Worm (Caenorhabditis elegans) whole organism, L3 larva: Measurements from ENCODE around the gene frpr-21.

Experiments used
- ZK546.5 ChIP-seq: sonication (generic microtip); optimal IDR thresholded peaks from 2 replicates; lab custom pipeline; 2017; ENCODE audit warnings: missing biosample characterization, missing genetic modification characterization
- aly-2 ChIP-seq: fragments of 150-350 bp; optimal IDR thresholded peaks from 2 replicates; lab custom pipeline; 2014; ENCODE audit warnings: missing biosample characterization, missing genetic modification characterization
- ama-1 ChIP-seq: fragments of 150-350 bp; optimal IDR thresholded peaks from 2 replicates; lab custom pipeline; 2018
- ceh-16 ChIP-seq: sonication (generic microtip); optimal IDR thresholded peaks from 2 replicates; lab custom pipeline; 2017; ENCODE audit warnings: missing biosample characterization, missing genetic modification characterization
- ceh-82 ChIP-seq: fragments of 150-350 bp; optimal IDR thresholded peaks from 2 replicates; lab custom pipeline; 2014; ENCODE audit warnings: missing biosample characterization, missing genetic modification characterization
- ceh-9 ChIP-seq: sonication (generic microtip); optimal IDR thresholded peaks from 2 replicates; lab custom pipeline; 2018; ENCODE audit warnings: missing biosample characterization, missing genetic modification characterization
- daf-12 ChIP-seq: fragments of 150-350 bp; optimal IDR thresholded peaks from 2 replicates; lab custom pipeline; 2014; ENCODE audit warnings: missing biosample characterization, missing genetic modification reagents, missing genetic modification characterization
- egl-27 ChIP-seq: sonication (generic microtip); optimal IDR thresholded peaks from 4 replicates; lab custom pipeline; 2017; ENCODE audit warnings: missing biosample characterization, missing genetic modification reagents, missing genetic modification characterization
- elt-1 ChIP-seq: fragments of 150-350 bp; optimal IDR thresholded peaks from 2 replicates; lab custom pipeline; 2014; ENCODE audit warnings: missing biosample characterization, missing genetic modification characterization
- elt-2 ChIP-seq: sonication (generic microtip); optimal IDR thresholded peaks from 2 replicates; lab custom pipeline; 2016; ENCODE audit warnings: missing genetic modification reagents, mild to moderate bottlenecking, missing genetic modification characterization, missing compliant biosample characterization
- elt-3 ChIP-seq, 3 experiments: fragments of 150-350 bp in 1 of 3; sonication (generic microtip) in 2 of 3; optimal IDR thresholded peaks; 2 replicates in 2 of 3; 4 replicates in 1 of 3; lab custom pipeline; 2014 to 2017; ENCODE audit warnings: missing biosample characterization in 3 of 3, missing genetic modification characterization in 3 of 3
- fkh-10 ChIP-seq: sonication (generic microtip); optimal IDR thresholded peaks from 2 replicates; lab custom pipeline; 2017; ENCODE audit warnings: missing biosample characterization, missing genetic modification reagents, missing genetic modification characterization
- fos-1 ChIP-seq: fragments of 150-350 bp; optimal IDR thresholded peaks from 2 replicates; lab custom pipeline; 2014; ENCODE audit warnings: missing biosample characterization, missing genetic modification characterization
- jun-1 ChIP-seq: fragments of 150-350 bp; optimal IDR thresholded peaks from 2 replicates; lab custom pipeline; 2014; ENCODE audit warnings: missing biosample characterization, missing genetic modification reagents, missing genetic modification characterization
- lin-39 ChIP-seq: fragments of 150-350 bp; optimal IDR thresholded peaks from 2 replicates; lab custom pipeline; 2018; ENCODE audit warnings: missing biosample characterization, missing genetic modification reagents, missing genetic modification characterization
- lsy-12 ChIP-seq: sonication (generic microtip); optimal IDR thresholded peaks from 2 replicates; lab custom pipeline; 2016; ENCODE audit warnings: mild to moderate bottlenecking, missing genetic modification characterization, missing compliant biosample characterization
- mdl-1 ChIP-seq: fragments of 150-350 bp; optimal IDR thresholded peaks from 2 replicates; lab custom pipeline; 2014; ENCODE audit warnings: missing biosample characterization, missing genetic modification characterization
- mml-1 ChIP-seq: fragments of 150-350 bp; sonication (generic microtip); optimal IDR thresholded peaks from 3 replicates; lab custom pipeline; 2014; ENCODE audit warnings: missing biosample characterization, missing genetic modification characterization
- nfya-1 ChIP-seq: sonication (generic microtip); optimal IDR thresholded peaks from 2 replicates; lab custom pipeline; 2017; ENCODE audit warnings: missing genetic modification characterization, mild to moderate bottlenecking, missing compliant biosample characterization, antibody characterized with exemption, moderate library complexity; ENCODE audit not compliant: insufficient read depth
- nhr-12 ChIP-seq: fragments of 150-350 bp; optimal IDR thresholded peaks from 2 replicates; lab custom pipeline; 2014; ENCODE audit warnings: missing biosample characterization, missing genetic modification characterization
- nhr-23 ChIP-seq: fragments of 150-350 bp; optimal IDR thresholded peaks from 2 replicates; lab custom pipeline; 2014; ENCODE audit warnings: missing biosample characterization, missing genetic modification reagents, missing genetic modification characterization
- nhr-25 ChIP-seq: sonication (generic microtip); optimal IDR thresholded peaks from 2 replicates; lab custom pipeline; 2017; ENCODE audit warnings: missing biosample characterization, missing genetic modification characterization
- nhr-28 ChIP-seq: fragments of 150-350 bp; optimal IDR thresholded peaks from 2 replicates; lab custom pipeline; 2014; ENCODE audit warnings: missing biosample characterization, missing genetic modification characterization
- nhr-43 ChIP-seq: sonication (generic microtip); optimal IDR thresholded peaks from 2 replicates; lab custom pipeline; 2016; ENCODE audit warnings: mild to moderate bottlenecking, missing genetic modification characterization, missing compliant biosample characterization; ENCODE audit not compliant: poor library complexity, severe bottlenecking
- nhr-76 ChIP-seq: fragments of 150-350 bp; sonication (generic microtip); optimal IDR thresholded peaks from 5 replicates; lab custom pipeline; 2014; ENCODE audit warnings: missing biosample characterization, missing genetic modification characterization
- nhr-77 ChIP-seq: fragments of 150-350 bp; optimal IDR thresholded peaks from 2 replicates; lab custom pipeline; 2014; ENCODE audit warnings: missing biosample characterization, missing genetic modification characterization
- pha-4 ChIP-seq: fragments of 150-350 bp; optimal IDR thresholded peaks from 2 replicates; lab custom pipeline; 2014; ENCODE audit warnings: missing biosample characterization, missing genetic modification reagents, missing genetic modification characterization
- pqm-1 ChIP-seq: fragments of 150-350 bp; optimal IDR thresholded peaks from 2 replicates; lab custom pipeline; 2017; ENCODE audit warnings: missing biosample characterization, missing genetic modification characterization, inconsistent platforms
- skn-1 ChIP-seq: fragments of 150-350 bp; optimal IDR thresholded peaks from 2 replicates; lab custom pipeline; 2014; ENCODE audit warnings: missing biosample characterization, missing genetic modification characterization
- snpc-4 ChIP-seq: fragments of 150-350 bp; optimal IDR thresholded peaks from 2 replicates; lab custom pipeline; 2014; ENCODE audit warnings: missing biosample characterization, missing genetic modification characterization
- unc-62 ChIP-seq: fragments of 150-350 bp; sonication (generic microtip); optimal IDR thresholded peaks from 4 replicates; lab custom pipeline; 2014; ENCODE audit warnings: missing biosample characterization, missing genetic modification reagents, missing genetic modification characterization
- zag-1 ChIP-seq: fragments of 150-350 bp; optimal IDR thresholded peaks from 2 replicates; lab custom pipeline; 2014; ENCODE audit warnings: missing biosample characterization, missing genetic modification characterization
- ztf-4 ChIP-seq: fragments of 150-350 bp; optimal IDR thresholded peaks from 2 replicates; lab custom pipeline; 2014; ENCODE audit warnings: missing biosample characterization, missing genetic modification characterization

frpr-21 gene

DNA sequence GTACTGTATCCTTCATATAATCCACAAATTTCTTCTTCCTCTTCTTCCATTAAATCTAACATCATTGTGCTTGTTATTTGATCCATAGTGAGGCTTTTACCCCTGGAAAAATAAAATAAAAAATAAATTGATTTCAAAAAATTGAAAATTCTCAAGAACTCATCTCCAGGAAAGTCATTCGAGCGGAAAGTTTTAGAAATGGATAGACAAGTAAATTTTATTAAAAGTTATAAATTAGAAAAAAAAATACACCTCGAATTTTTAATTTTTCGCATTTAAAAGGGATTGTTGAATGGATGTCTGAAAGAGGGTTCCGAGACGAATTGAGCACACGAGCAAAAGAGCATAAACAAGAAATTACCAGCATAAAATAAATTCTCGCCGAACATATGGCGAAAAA lies at the start of gene frpr-21:
TSS of gene frpr-21 (minus strand) at position 101 of the 400 bp plus-strand sequence.
- TF ChIP-seq mml-1 (tag; lab: Kevin White, UChicago), result no peak
- TF ChIP-seq lin-39, result no peak
- no peak for TF ChIP-seq daf-12 (tag; lab: Kevin White, UChicago)
- no peak for TF ChIP-seq ztf-4 (tag; lab: Kevin White, UChicago)
- TF ChIP-seq jun-1 (tag; lab: Kevin White, UChicago), result no peak
- TF ChIP-seq lsy-12, result no peak
- TF ChIP-seq fkh-10 (GFP tag; lab: Kevin White, UChicago), result no peak
- TF ChIP-seq pha-4 (tag; lab: Kevin White, UChicago), result no peak
- no peak for TF ChIP-seq nhr-76
- no peak for TF ChIP-seq aly-2 (tag; lab: Kevin White, UChicago)
- no peak for TF ChIP-seq ama-1 (lab: Kevin White, UChicago)
- no peak for TF ChIP-seq ceh-16 (tag; lab: Kevin White, UChicago)
- TF ChIP-seq ceh-82 (tag; lab: Kevin White, UChicago), result no peak
- TF ChIP-seq mdl-1 (tag; lab: Kevin White, UChicago), result no peak
- no peak for TF ChIP-seq ZK546.5 (tag; lab: Kevin White, UChicago)
- no peak for TF ChIP-seq snpc-4 (tag; lab: Kevin White, UChicago)

DNA sequence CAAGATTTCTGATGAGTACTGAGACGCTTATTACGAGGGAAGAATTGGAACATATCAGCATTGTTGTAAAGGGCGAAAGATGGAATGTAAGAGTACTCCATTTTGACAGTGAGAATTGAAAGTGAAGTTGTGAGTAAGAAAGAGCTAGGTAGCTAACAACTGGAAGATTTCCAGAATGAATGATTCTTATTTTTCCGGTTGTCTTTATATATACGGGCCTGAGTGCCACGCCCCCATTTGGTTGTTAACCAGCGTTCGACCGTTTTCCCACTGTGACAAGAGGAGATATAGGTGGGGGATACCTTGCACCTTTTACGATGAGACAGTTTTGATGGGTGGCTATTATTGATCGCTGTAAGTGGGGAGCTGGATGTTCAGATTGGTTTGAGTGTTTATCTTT lies 49.4 kb upstream of the frpr-21 start, which contains the start of gene ZK666.1:
TSS of gene ZK666.1 (minus strand) at position 101 of the 400 bp plus-strand sequence.
- TF ChIP-seq nhr-43 (tag; lab: Kevin White, UChicago) (no peak), fos-1 (tag; lab: Kevin White, UChicago) (no peak), nhr-12 (tag; lab: Kevin White, UChicago) (no peak), nfya-1 (tag; lab: Kevin White, UChicago) (no peak), nhr-25 (tag; lab: Kevin White, UChicago) (no peak), ztf-4 (tag; lab: Kevin White, UChicago) (no peak), elt-3 (tag; optimal IDR thresholded peaks at IDR 0.05; lab: Kevin White, UChicago) (no peak), ama-1 (lab: Kevin White, UChicago) (no peak), nhr-77 (tag; lab: Kevin White, UChicago) (no peak), ZK546.5 (tag; lab: Kevin White, UChicago) (no peak), zag-1 (tag; lab: Kevin White, UChicago) (no peak), nhr-23 (tag; lab: Kevin White, UChicago) (no peak), mml-1 (tag; lab: Kevin White, UChicago) (no peak), egl-27 (tag; lab: Kevin White, UChicago) (no peak)

DNA sequence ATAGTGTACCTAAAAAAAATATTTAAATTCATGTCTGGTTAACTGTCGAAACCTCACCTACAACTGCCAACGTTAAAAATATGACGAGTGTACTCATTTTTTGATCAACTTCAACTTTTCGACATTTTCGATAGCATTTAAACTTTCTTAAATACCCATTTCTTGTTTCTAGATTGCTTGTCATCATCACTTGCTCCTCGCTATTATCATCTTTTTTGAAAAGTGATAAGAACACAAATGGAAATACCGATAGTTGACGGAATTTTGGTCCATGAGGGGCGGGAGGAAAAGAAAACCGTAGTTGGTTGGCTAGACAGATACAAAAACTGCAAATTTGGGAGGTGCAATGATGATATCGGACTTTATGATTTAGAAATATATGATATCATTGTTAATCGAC lies 48.3 kb upstream of the frpr-21 start, which contains the start of gene clec-143:
TSS of gene clec-143 (minus strand) at position 139 of the 400 bp plus-strand sequence.
- TF ChIP-seq nhr-25 (tag; lab: Kevin White, UChicago) (no peak), ceh-82 (tag; lab: Kevin White, UChicago) (no peak), skn-1 (tag; lab: Kevin White, UChicago) (no peak), egl-27 (tag; lab: Kevin White, UChicago) (no peak), nhr-28 (tag; lab: Kevin White, UChicago) (no peak), unc-62 (GFP tag; lab: Kevin White, UChicago) (no peak), elt-2 (tag; lab: Kevin White, UChicago) (peak; percentile 59)

DNA sequence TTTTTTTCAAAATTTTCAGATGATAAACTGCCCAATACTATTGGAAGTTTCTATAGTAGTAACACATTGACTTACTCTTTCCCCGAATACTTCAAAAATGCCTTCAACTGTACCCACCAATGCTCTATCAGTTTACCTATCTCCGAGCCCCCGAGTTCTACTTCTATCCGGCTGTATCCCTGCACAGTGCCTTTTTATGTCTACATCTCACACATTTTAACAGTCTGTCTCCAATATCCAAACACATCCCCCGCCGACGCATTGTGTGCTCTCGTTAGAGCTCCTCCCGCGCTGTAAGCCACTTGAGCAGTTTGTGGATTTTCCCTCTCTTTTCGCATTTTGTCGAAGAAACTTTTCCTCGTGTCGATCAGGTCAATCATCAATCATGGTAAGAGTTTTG lies 44.7 kb upstream of the frpr-21 start, which contains the start of gene tnc-2:
TSS of gene tnc-2 (plus strand) at position 301 of the 400 bp plus-strand sequence.
- TF ChIP-seq nhr-76 (no peak), nhr-23 (tag; lab: Kevin White, UChicago) (no peak), ceh-9 (tag; lab: Kevin White, UChicago) (no peak), elt-1 (tag; lab: Kevin White, UChicago) (no peak), elt-3 (tag; optimal IDR thresholded peaks at IDR 0.05; lab: Kevin White, UChicago) (no peak), ztf-4 (tag; lab: Kevin White, UChicago) (no peak)

DNA sequence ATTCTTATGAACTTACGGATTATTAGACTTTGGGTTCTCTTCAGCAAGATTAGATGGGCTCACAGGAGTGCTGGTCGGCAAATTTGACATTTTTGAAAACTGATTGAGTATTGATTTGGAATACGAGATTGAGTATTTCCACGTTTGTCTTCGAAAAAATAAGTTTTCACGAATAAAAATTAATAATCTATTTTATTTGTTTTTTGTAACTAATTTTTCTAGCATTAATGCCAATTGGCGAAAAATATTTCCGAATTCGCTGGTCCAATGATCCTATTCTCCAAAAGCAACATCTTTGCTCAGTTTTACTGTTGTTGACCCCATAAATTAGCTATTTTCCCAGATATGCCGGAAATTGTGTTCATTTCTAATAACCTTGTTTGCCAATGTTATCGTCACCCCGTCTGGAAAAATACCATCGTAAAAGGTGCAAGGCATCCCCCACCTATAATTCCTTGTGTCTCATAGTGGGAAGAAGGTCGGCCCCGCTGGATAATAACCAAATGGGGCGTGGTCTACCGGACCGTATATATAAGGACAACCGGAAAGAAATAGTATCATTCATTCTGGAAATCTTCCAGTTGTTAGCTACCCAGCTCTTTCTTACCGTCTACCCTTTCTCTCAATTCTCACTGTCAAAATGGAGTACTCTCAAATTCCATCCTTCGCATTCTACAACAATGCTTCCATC lies 42.5 kb upstream of the frpr-21 start, which contains the start of the genes ZK673.6 and sdz-37:
TSS of gene ZK673.6 (minus strand) at position 101 of the 691 bp plus-strand sequence.
TSS of gene sdz-37 (plus strand) at position 641 of the 691 bp plus-strand sequence.
- no peak for TF ChIP-seq pqm-1
- no peak for TF ChIP-seq ceh-16 (tag; lab: Kevin White, UChicago)
- TF ChIP-seq lin-39, result no peak
- TF ChIP-seq nhr-43 (tag; lab: Kevin White, UChicago), result no peak
